Fruit fly (Drosophila melanogaster) whole organism, embryonic: ENCODE results near the gene Klp67A.

Source experiments
- Atf-2 ChIP-seq: fragments of 200-800 bp; sonication (Bioruptor generic); optimal IDR thresholded peaks from 2 replicates; lab custom pipeline; 2016; ENCODE audit warnings: missing biosample characterization, missing genetic modification characterization
- CG10267 ChIP-seq: fragments of 200-800 bp; sonication (Bioruptor generic); optimal IDR thresholded peaks from 2 replicates; lab custom pipeline; 2018; ENCODE audit warnings: missing biosample characterization, mild to moderate bottlenecking, missing genetic modification characterization, moderate library complexity
- CG1233 ChIP-seq: fragments of 200-800 bp; sonication (Bioruptor generic); optimal IDR thresholded peaks from 4 replicates; lab custom pipeline; 2018; ENCODE audit warnings: missing biosample characterization, mild to moderate bottlenecking, missing genetic modification characterization
- CG13296 ChIP-seq: fragments of 200-800 bp; sonication (Bioruptor generic); optimal IDR thresholded peaks from 3 replicates; lab custom pipeline; 2018; ENCODE audit warnings: missing biosample characterization, mild to moderate bottlenecking, missing genetic modification characterization
- CG13894 ChIP-seq: fragments of 200-800 bp; sonication (Bioruptor generic); optimal IDR thresholded peaks from 3 replicates; lab custom pipeline; 2018; ENCODE audit warnings: missing biosample characterization, mild to moderate bottlenecking, missing genetic modification characterization, moderate library complexity
- CG15601 ChIP-seq: fragments of 200-800 bp; sonication (Bioruptor generic); optimal IDR thresholded peaks from 3 replicates; lab custom pipeline; 2019; ENCODE audit warnings: missing biosample characterization, mild to moderate bottlenecking, missing genetic modification characterization, moderate library complexity
- CG17186 ChIP-seq: fragments of 200-800 bp; sonication (Bioruptor generic); optimal IDR thresholded peaks from 3 replicates; lab custom pipeline; 2017; ENCODE audit warnings: missing biosample characterization, missing genetic modification reagents, missing genetic modification characterization
- CG17568 ChIP-seq: fragments of 200-800 bp; sonication (Bioruptor generic); optimal IDR thresholded peaks from 2 replicates; lab custom pipeline; 2018; ENCODE audit warnings: missing biosample characterization, mild to moderate bottlenecking, missing genetic modification characterization, moderate library complexity
- CG2116 ChIP-seq: fragments of 200-800 bp; sonication (Bioruptor generic); optimal IDR thresholded peaks from 3 replicates; lab custom pipeline; 2018; ENCODE audit warnings: missing biosample characterization, mild to moderate bottlenecking, missing genetic modification characterization
- CG2120 ChIP-seq: fragments of 200-800 bp; sonication (Bioruptor generic); optimal IDR thresholded peaks from 3 replicates; lab custom pipeline; 2016; ENCODE audit warnings: missing biosample characterization, missing genetic modification characterization
- CG2712 ChIP-seq: fragments of 200-800 bp; optimal IDR thresholded peaks from 3 replicates; lab custom pipeline; 2019; ENCODE audit warnings: missing biosample characterization, mild to moderate bottlenecking, missing genetic modification characterization, moderate library complexity
- CG34376 ChIP-seq: fragments of 200-800 bp; sonication (Bioruptor generic); optimal IDR thresholded peaks from 2 replicates; lab custom pipeline; 2018; ENCODE audit warnings: missing biosample characterization, mild to moderate bottlenecking, missing genetic modification characterization
- CG34422 ChIP-seq: fragments of 200-800 bp; sonication (Bioruptor generic); IDR thresholded peaks from 3 replicates; pipeline ENCODE4 v1.3.6; 2022; ENCODE audit warnings: missing biosample characterization, missing genetic modification characterization
- CG4328 ChIP-seq: fragments of 200-800 bp; sonication (Bioruptor generic); optimal IDR thresholded peaks from 3 replicates; lab custom pipeline; 2017; ENCODE audit warnings: missing biosample characterization, missing genetic modification reagents, missing genetic modification characterization
- CG4360 ChIP-seq: fragments of 200-800 bp; sonication (Bioruptor generic); IDR thresholded peaks from 2 replicates; pipeline ENCODE4 v1.3.6; 2022; ENCODE audit warnings: missing biosample characterization, missing genetic modification characterization
- CG6683 ChIP-seq: fragments of 200-800 bp; sonication (Bioruptor generic); optimal IDR thresholded peaks from 2 replicates; lab custom pipeline; 2017; ENCODE audit warnings: missing biosample characterization, mild to moderate bottlenecking, missing genetic modification characterization, missing genetic modification reagents
- CG8765 ChIP-seq: fragments of 200-800 bp; sonication (Bioruptor generic); IDR thresholded peaks from 2 replicates; pipeline ENCODE4 v1.3.6; 2022; ENCODE audit warnings: missing biosample characterization, missing genetic modification characterization
- CG9437 ChIP-seq: fragments of 200-800 bp; sonication (Bioruptor generic); optimal IDR thresholded peaks from 2 replicates; lab custom pipeline; 2018; ENCODE audit warnings: missing biosample characterization, mild to moderate bottlenecking, missing genetic modification characterization
- CoRest ChIP-seq: fragments of 200-800 bp; sonication (Bioruptor generic); optimal IDR thresholded peaks from 3 replicates; lab custom pipeline; 2018; ENCODE audit warnings: missing biosample characterization, mild to moderate bottlenecking, missing genetic modification characterization, moderate library complexity
- Eip74EF ChIP-seq, 2 experiments: fragments of 200-800 bp in 1 of 2; fragments of >200 bp in 1 of 2; sonication (Bioruptor generic) in 1 of 2; optimal IDR thresholded peaks; 2 replicates each; lab custom pipeline; 2017 to 2019; ENCODE audit warnings: missing biosample characterization in 2 of 2, missing genetic modification characterization in 2 of 2, mild to moderate bottlenecking in 1 of 2, moderate library complexity in 1 of 2
- H2.0 ChIP-seq: fragments of 200-800 bp; sonication (Bioruptor generic); IDR thresholded peaks from 2 replicates; pipeline ENCODE4 v1.3.6; 2022; ENCODE audit warnings: missing biosample characterization, missing genetic modification characterization
- HLH3B ChIP-seq: fragments of 200-800 bp; sonication (Bioruptor generic); IDR thresholded peaks from 2 replicates; pipeline ENCODE4 v1.3.6; 2022; ENCODE audit warnings: missing biosample characterization, missing genetic modification characterization
- Hr51 ChIP-seq, 2 experiments: fragments of 200-800 bp; sonication (Bioruptor generic); optimal IDR thresholded peaks; 2 replicates in 1 of 2; 3 replicates in 1 of 2; lab custom pipeline; 2016 to 2018; ENCODE audit warnings: missing biosample characterization in 2 of 2, missing genetic modification characterization in 2 of 2, mild to moderate bottlenecking in 1 of 2, moderate library complexity in 1 of 2
- Kr ChIP-seq: fragments of 200-800 bp; sonication (Bioruptor generic); optimal IDR thresholded peaks from 2 replicates; lab custom pipeline; 2017; ENCODE audit warnings: missing biosample characterization, mild to moderate bottlenecking, missing genetic modification characterization
- MESR4 ChIP-seq: fragments of 200-800 bp; sonication (Bioruptor generic); optimal IDR thresholded peaks from 2 replicates; lab custom pipeline; 2018; ENCODE audit warnings: missing biosample characterization, mild to moderate bottlenecking, missing genetic modification characterization, moderate library complexity
- Med ChIP-seq: fragments of 200-800 bp; sonication (Bioruptor generic); peaks from one replicate; lab custom pipeline; 2016; ENCODE audit warnings: missing biosample characterization, missing genetic modification characterization, mild to moderate bottlenecking, inconsistent platforms, moderate library complexity
- NC2α ChIP-seq: fragments of 200-800 bp; sonication (Bioruptor generic); optimal IDR thresholded peaks from 2 replicates; lab custom pipeline; 2016; ENCODE audit warnings: missing biosample characterization, missing genetic modification characterization
- Scr ChIP-seq: fragments of 200-800 bp; sonication (Bioruptor generic); IDR thresholded peaks from 2 replicates; pipeline ENCODE4 v1.3.6; 2022; ENCODE audit warnings: missing biosample characterization, missing genetic modification characterization; ENCODE audit not compliant: partially characterized antibody
- Side ChIP-seq: fragments of 200-800 bp; sonication (Bioruptor generic); optimal IDR thresholded peaks from 2 replicates; lab custom pipeline; 2016; ENCODE audit warnings: missing biosample characterization, missing genetic modification characterization
- TFAM ChIP-seq: fragments of 200-800 bp; sonication (Bioruptor generic); optimal IDR thresholded peaks from 2 replicates; lab custom pipeline; 2017; ENCODE audit warnings: missing biosample characterization, missing genetic modification characterization, inconsistent platforms
- Tbp ChIP-seq: fragments of >200 bp; optimal IDR thresholded peaks from 2 replicates; lab custom pipeline; 2018; ENCODE audit warnings: missing biosample characterization, missing genetic modification characterization
- Vsx1 ChIP-seq: fragments of 200-800 bp; sonication (Bioruptor generic); optimal IDR thresholded peaks from 2 replicates; lab custom pipeline; 2017; ENCODE audit warnings: missing biosample characterization, mild to moderate bottlenecking, missing genetic modification characterization, missing genetic modification reagents
- Xbp1 ChIP-seq: fragments of 200-800 bp; sonication (Bioruptor generic); optimal IDR thresholded peaks from 3 replicates; lab custom pipeline; 2016; ENCODE audit warnings: missing biosample characterization, mild to moderate bottlenecking, missing genetic modification characterization
- ap ChIP-seq: fragments of 200-800 bp; sonication (Bioruptor generic); IDR thresholded peaks from 2 replicates; pipeline ENCODE4 v1.3.6; 2022; ENCODE audit warnings: missing biosample characterization, missing genetic modification characterization
- danr ChIP-seq: fragments of 200-800 bp; sonication (Bioruptor generic); IDR thresholded peaks from 2 replicates; pipeline ENCODE4 v1.3.6; 2022; ENCODE audit warnings: missing biosample characterization, missing genetic modification characterization
- dmrt99B ChIP-seq: fragments of 200-800 bp; sonication (Bioruptor generic); optimal IDR thresholded peaks from 2 replicates; lab custom pipeline; 2018; ENCODE audit warnings: missing biosample characterization, mild to moderate bottlenecking, missing genetic modification characterization, moderate library complexity
- ems ChIP-seq: fragments of 200-800 bp; sonication (Bioruptor generic); optimal IDR thresholded peaks from 3 replicates; lab custom pipeline; 2016; ENCODE audit warnings: missing biosample characterization, missing genetic modification characterization
- eve ChIP-seq, 2 experiments: fragments of >200 bp; optimal IDR thresholded peaks; 2 replicates each; lab custom pipeline; 2017; ENCODE audit warnings: missing biosample characterization in 2 of 2, missing genetic modification characterization in 2 of 2
- exex ChIP-seq: fragments of 200-800 bp; sonication (Bioruptor generic); optimal IDR thresholded peaks from 4 replicates; lab custom pipeline; 2018; ENCODE audit warnings: missing biosample characterization, mild to moderate bottlenecking, missing genetic modification characterization, moderate library complexity
- grau ChIP-seq: fragments of 200-800 bp; optimal IDR thresholded peaks from 3 replicates; lab custom pipeline; 2019; ENCODE audit warnings: missing biosample characterization, mild to moderate bottlenecking, missing genetic modification characterization, moderate library complexity
- pb ChIP-seq: fragments of 200-800 bp; sonication (Bioruptor generic); optimal IDR thresholded peaks from 3 replicates; lab custom pipeline; 2016; ENCODE audit warnings: missing biosample characterization, missing genetic modification characterization
- salm ChIP-seq: fragments of 200-800 bp; sonication (Bioruptor generic); optimal IDR thresholded peaks from 2 replicates; lab custom pipeline; 2018; ENCODE audit warnings: missing biosample characterization, mild to moderate bottlenecking, missing genetic modification characterization
- stc ChIP-seq: fragments of 200-800 bp; sonication (Bioruptor generic); IDR thresholded peaks from 2 replicates; pipeline ENCODE4 v1.3.6; 2022; ENCODE audit warnings: missing biosample characterization, missing genetic modification characterization
- tio ChIP-seq: fragments of 200-800 bp; sonication (Bioruptor generic); optimal IDR thresholded peaks from 2 replicates; lab custom pipeline; 2017; ENCODE audit warnings: missing biosample characterization, missing genetic modification characterization, inconsistent platforms
- twi ChIP-seq: fragments of 200-800 bp; optimal IDR thresholded peaks from 2 replicates; lab custom pipeline; 2019; ENCODE audit warnings: missing biosample characterization, mild to moderate bottlenecking, missing genetic modification characterization, moderate library complexity
- tx ChIP-seq: fragments of 200-800 bp; sonication (Bioruptor generic); optimal IDR thresholded peaks from 2 replicates; lab custom pipeline; 2016; ENCODE audit warnings: missing biosample characterization, missing genetic modification characterization
- unpg ChIP-seq: fragments of 200-800 bp; sonication (Bioruptor generic); optimal IDR thresholded peaks from 3 replicates; lab custom pipeline; 2018; ENCODE audit warnings: missing biosample characterization, mild to moderate bottlenecking, missing genetic modification characterization, moderate library complexity
- wdn ChIP-seq: fragments of 200-800 bp; sonication (Bioruptor generic); IDR thresholded peaks from 2 replicates; pipeline ENCODE4 v1.3.6; 2022; ENCODE audit warnings: missing biosample characterization, missing genetic modification characterization
- zfh2 ChIP-seq: fragments of 200-800 bp; sonication (Bioruptor generic); optimal IDR thresholded peaks from 2 replicates; lab custom pipeline; 2016; ENCODE audit warnings: missing biosample characterization, missing genetic modification characterization

The Klp67A gene

dm6 chr3L:9360217-9360692, 6.6 kb downstream of the Klp67A start, which contains the start of gene Pdxk (continued):
- peak; percentile 53 for TF ChIP-seq MESR4 (GFP tag; lab: Kevin White, UChicago)

dm6 chr3L:9358713-9359040, 8.2 kb downstream of the Klp67A start, which contains the start of the genes UGP and Svip:
TSS of gene UGP (minus strand) at chr3L:9358935.
TSS of gene Svip (plus strand) at chr3L:9358999.
- TF ChIP-seq ems (GFP tag; lab: Kevin White, UChicago) (no peak), tx (GFP tag; lab: Kevin White, UChicago) (no peak), dmrt99B (tag; lab: Kevin White, UChicago) (no peak), stc (peak; percentile 40; the same call in 1 of the 2 replicates), CG4328 (GFP tag; lab: Kevin White, UChicago) (no peak), CG8765 (GFP tag; lab: Robert Waterston, UW) (no peak), NC2α (GFP tag; lab: Kevin White, UChicago) (no peak), unpg (GFP tag; lab: Kevin White, UChicago) (no peak), CG10267 (tag; lab: Kevin White, UChicago) (peak; percentile 24), CG17568 (GFP tag; lab: Kevin White, UChicago) (peak; percentile 25), CG2712 (no peak), Tbp (no peak), CG6683 (GFP tag; lab: Kevin White, UChicago) (no peak), CG9437 (no peak), Xbp1 (GFP tag; lab: Kevin White, UChicago) (no peak), Atf-2 (no peak), TFAM (GFP tag; lab: Kevin White, UChicago) (no peak), pb (GFP tag; lab: Kevin White, UChicago) (no peak), Hr51 (GFP tag; optimal IDR thresholded peaks at IDR 0.05; lab: Kevin White, UChicago) (peak in 1 of 2 experiments; percentile 9), tio (no peak), Side (GFP tag; lab: Kevin White, UChicago) (no peak), CG1233 (GFP tag; lab: Kevin White, UChicago) (no peak), zfh2 (no peak), CoRest (tag; lab: Kevin White, UChicago) (peak; percentile 3), Med (peak; percentile 84), CG34376 (no peak), Scr (GFP tag; lab: Robert Waterston, UW) (no peak), CG2116 (GFP tag; lab: Kevin White, UChicago) (peak; percentile 15), Kr (GFP tag; lab: Kevin White, UChicago) (no peak), CG15601 (peak; percentile 29), H2.0 (no peak), eve (GFP tag; optimal IDR thresholded peaks at IDR 0.05; lab: Kevin White, UChicago) (no peak), CG34422 (GFP tag; lab: Robert Waterston, UW) (peak; percentile 48; the same call in 1 of the 3 replicates), exex (tag; lab: Kevin White, UChicago) (peak; percentile 13), CG13296 (GFP tag; lab: Kevin White, UChicago) (peak; percentile 4), salm (tag; lab: Kevin White, UChicago) (no peak), CG2120 (no peak), HLH3B (GFP tag; lab: Robert Waterston, UW) (no peak), ap (GFP tag; lab: Robert Waterston, UW) (no peak), Eip74EF (GFP tag; optimal IDR thresholded peaks at IDR 0.05; lab: Kevin White, UChicago) (no peak), CG13894 (tag; lab: Kevin White, UChicago) (no peak), wdn (GFP tag; lab: Robert Waterston, UW) (no peak), CG4360 (GFP tag; lab: Robert Waterston, UW) (0 out of 2 replicates have a peak, but pooled peaks have one; percentile 5), CG17186 (GFP tag; lab: Kevin White, UChicago) (peak; percentile 99), twi (tag; lab: Kevin White, UChicago) (no peak), danr (GFP tag; lab: Robert Waterston, UW) (no peak), grau (no peak), Vsx1 (no peak)
